Worm (Caenorhabditis elegans) whole organism, young adult: ENCODE data around the gene F02D8.1.
A peak's percentile ranks its signal among the peaks of the same experiment; 100 is the strongest.

Experiments
- B0019.2 ChIP-seq: fragments of 200-800 bp; sonication (Bioruptor generic); conservative IDR thresholded peaks from 2 replicates; pipeline ENCODE4 v1.3.6; 2022; ENCODE audit warnings: missing genetic modification reagents, missing genetic modification characterization, missing compliant biosample characterization
- B0336.3 ChIP-seq: fragments of 200-800 bp; sonication (Bioruptor generic); IDR thresholded peaks from 2 replicates; pipeline ENCODE4 v1.3.6; 2022; ENCODE audit warnings: missing genetic modification characterization, missing compliant biosample characterization
- C17E4.6 ChIP-seq: fragments of 200-800 bp; sonication (Bioruptor generic); IDR thresholded peaks from 2 replicates; pipeline ENCODE4 v1.3.6; 2022; ENCODE audit warnings: missing genetic modification reagents, missing genetic modification characterization, missing compliant biosample characterization
- F10E7.11 ChIP-seq: sonication (generic microtip); optimal IDR thresholded peaks from 2 replicates; lab custom pipeline; 2017; ENCODE audit warnings: mild to moderate bottlenecking, missing genetic modification characterization, moderate library complexity, missing compliant biosample characterization
- F52B5.7 ChIP-seq: sonication (generic microtip); optimal IDR thresholded peaks from 2 replicates; lab custom pipeline; 2016; ENCODE audit warnings: mild to moderate bottlenecking, missing genetic modification characterization, missing compliant biosample characterization
- K12H6.12 ChIP-seq: fragments of 200-800 bp; sonication (Bioruptor generic); optimal IDR thresholded peaks from 2 replicates; lab custom pipeline; 2018; ENCODE audit warnings: mild to moderate bottlenecking, missing genetic modification characterization, missing compliant biosample characterization
- Y56A3A.18 ChIP-seq: fragments of 200-800 bp; sonication (Bioruptor generic); IDR thresholded peaks from 2 replicates; pipeline ENCODE4 v1.3.6; 2022; ENCODE audit warnings: missing genetic modification reagents, missing genetic modification characterization, missing compliant biosample characterization
- aptf-2 ChIP-seq: fragments of 200-800 bp; sonication (Bioruptor generic); conservative IDR thresholded peaks from 2 replicates; pipeline ENCODE4 v1.3.6; 2022; ENCODE audit warnings: missing genetic modification reagents, missing genetic modification characterization, missing compliant biosample characterization
- aptf-3 ChIP-seq: fragments of 200-800 bp; sonication (Bioruptor generic); IDR thresholded peaks from 2 replicates; pipeline ENCODE4 v1.3.6; 2022; ENCODE audit warnings: missing genetic modification characterization, missing compliant biosample characterization
- bed-1 ChIP-seq: fragments of 200-800 bp; sonication (Bioruptor generic); IDR thresholded peaks from 2 replicates; pipeline ENCODE4 v1.3.6; 2022; ENCODE audit warnings: missing genetic modification reagents, missing genetic modification characterization, missing compliant biosample characterization
- bed-2 ChIP-seq: fragments of 200-800 bp; sonication (Bioruptor generic); IDR thresholded peaks from 2 replicates; pipeline ENCODE4 v1.3.6; 2022; ENCODE audit warnings: missing genetic modification reagents, missing genetic modification characterization, missing compliant biosample characterization
- ccch-3 ChIP-seq: fragments of 200-800 bp; sonication (Bioruptor generic); optimal IDR thresholded peaks from 2 replicates; lab custom pipeline; 2018; ENCODE audit warnings: mild to moderate bottlenecking, missing genetic modification characterization, missing compliant biosample characterization
- cebp-1 ChIP-seq, 2 experiments: fragments of 200-800 bp in 1 of 2; sonication (Bioruptor generic) in 1 of 2; sonication (generic microtip) in 1 of 2; IDR thresholded peaks in 1 of 2; optimal IDR thresholded peaks in 1 of 2; 2 replicates each; pipeline versions ENCODE4 v1.3.6 to Lab custom; 2017 to 2022; ENCODE audit warnings: missing compliant biosample characterization in 2 of 2, missing genetic modification characterization in 2 of 2, mild to moderate bottlenecking in 1 of 2, missing genetic modification reagents in 1 of 2, moderate library complexity in 1 of 2
- cebp-2 ChIP-seq: fragments of 200-800 bp; sonication (Bioruptor generic); IDR thresholded peaks from 2 replicates; pipeline ENCODE4 v1.3.6; 2022; ENCODE audit warnings: missing genetic modification characterization, missing compliant biosample characterization
- ceh-27 ChIP-seq: fragments of 200-800 bp; sonication (Bioruptor generic); optimal IDR thresholded peaks from 2 replicates; lab custom pipeline; 2018; ENCODE audit warnings: mild to moderate bottlenecking, missing genetic modification characterization, moderate library complexity, missing compliant biosample characterization
- ceh-40 ChIP-seq: fragments of 200-800 bp; sonication (Bioruptor generic); IDR thresholded peaks from 2 replicates; pipeline ENCODE4 v1.3.6; 2022; ENCODE audit warnings: missing genetic modification characterization, missing compliant biosample characterization
- die-1 ChIP-seq: sonication (generic microtip); optimal IDR thresholded peaks from 2 replicates; lab custom pipeline; 2016; ENCODE audit warnings: missing genotype, mild to moderate bottlenecking, missing genetic modification characterization, missing compliant biosample characterization
- egrh-3 ChIP-seq: fragments of 200-800 bp; sonication (Bioruptor generic); IDR thresholded peaks from 2 replicates; pipeline ENCODE4 v1.3.6; 2022; ENCODE audit warnings: missing genetic modification reagents, missing genetic modification characterization, missing compliant biosample characterization
- ets-4 ChIP-seq: fragments of 200-800 bp; sonication (Bioruptor generic); optimal IDR thresholded peaks from 2 replicates; lab custom pipeline; 2018; ENCODE audit warnings: mild to moderate bottlenecking, missing genetic modification characterization, missing compliant biosample characterization
- him-1 ChIP-seq: sonication (generic microtip); optimal IDR thresholded peaks from 2 replicates; lab custom pipeline; 2016; ENCODE audit warnings: missing genotype, missing genetic modification reagents, missing genetic modification characterization, missing compliant biosample characterization
- hlh-12 ChIP-seq: sonication (generic microtip); optimal IDR thresholded peaks from 2 replicates; lab custom pipeline; 2016; ENCODE audit warnings: missing genetic modification characterization, missing compliant biosample characterization
- hmg-20 ChIP-seq: fragments of 200-800 bp; sonication (Bioruptor generic); IDR thresholded peaks from 2 replicates; pipeline ENCODE4 v1.3.6; 2022; ENCODE audit warnings: missing genetic modification reagents, missing genetic modification characterization, missing compliant biosample characterization
- hrde-1 ChIP-seq: sonication (generic microtip); optimal IDR thresholded peaks from 2 replicates; lab custom pipeline; 2016; ENCODE audit warnings: missing genetic modification characterization, mild to moderate bottlenecking, missing compliant biosample characterization, moderate library complexity, missing genotype, missing genetic modification reagents, borderline replicate concordance
- lag-1 ChIP-seq: fragments of 200-800 bp; sonication (Bioruptor generic); IDR thresholded peaks from 2 replicates; pipeline ENCODE4 v1.3.6; 2022; ENCODE audit warnings: missing genetic modification reagents, missing genetic modification characterization, missing compliant biosample characterization
- madf-3 ChIP-seq: fragments of 200-800 bp; sonication (Bioruptor generic); IDR thresholded peaks from 2 replicates; pipeline ENCODE4 v1.3.6; 2022; ENCODE audit warnings: missing genetic modification reagents, missing genetic modification characterization, missing compliant biosample characterization
- madf-6 ChIP-seq: fragments of 200-800 bp; sonication (Bioruptor generic); IDR thresholded peaks from 2 replicates; pipeline ENCODE4 v1.3.6; 2022; ENCODE audit warnings: missing genetic modification reagents, missing genetic modification characterization, missing compliant biosample characterization
- madf-8 ChIP-seq: fragments of 200-800 bp; sonication (Bioruptor generic); conservative IDR thresholded peaks from 2 replicates; pipeline ENCODE4 v1.3.6; 2022; ENCODE audit warnings: missing genetic modification reagents, missing genetic modification characterization, missing compliant biosample characterization
- mcd-1 ChIP-seq: fragments of 200-800 bp; sonication (Bioruptor generic); IDR thresholded peaks from 2 replicates; pipeline ENCODE4 v1.3.6; 2022; ENCODE audit warnings: missing genetic modification reagents, missing genetic modification characterization, missing compliant biosample characterization
- mel-28 ChIP-seq: sonication (generic microtip); optimal IDR thresholded peaks from 2 replicates; lab custom pipeline; 2016; ENCODE audit warnings: borderline replicate concordance, mild to moderate bottlenecking, missing genetic modification characterization, missing compliant biosample characterization
- nfyb-1 ChIP-seq: fragments of 200-800 bp; sonication (Bioruptor generic); IDR thresholded peaks from 2 replicates; pipeline ENCODE4 v1.3.6; 2022; ENCODE audit warnings: missing genetic modification reagents, missing genetic modification characterization, missing compliant biosample characterization
- nhr-179 ChIP-seq: sonication (generic microtip); optimal IDR thresholded peaks from 2 replicates; lab custom pipeline; 2016; ENCODE audit warnings: mild to moderate bottlenecking, missing genetic modification characterization, missing compliant biosample characterization
- pbrm-1 ChIP-seq: fragments of 200-800 bp; sonication (Bioruptor generic); IDR thresholded peaks from 2 replicates; pipeline ENCODE4 v1.3.6; 2022; ENCODE audit warnings: missing genetic modification reagents, missing genetic modification characterization, missing compliant biosample characterization
- sdz-38 ChIP-seq: sonication (generic microtip); optimal IDR thresholded peaks from 2 replicates; lab custom pipeline; 2016; ENCODE audit warnings: missing genotype, missing genetic modification characterization, missing compliant biosample characterization
- snpc-3.4 ChIP-seq: sonication (generic microtip); optimal IDR thresholded peaks from 2 replicates; lab custom pipeline; 2017; ENCODE audit warnings: missing genetic modification characterization, mild to moderate bottlenecking, missing compliant biosample characterization, antibody characterized with exemption, moderate library complexity, missing genotype, missing genetic modification reagents
- unc-62 ChIP-seq: fragments of 150-350 bp; optimal IDR thresholded peaks from 2 replicates; lab custom pipeline; 2014; ENCODE audit warnings: missing biosample characterization, missing genetic modification reagents, missing genetic modification characterization
- zfh-2 ChIP-seq: fragments of 200-800 bp; sonication (Bioruptor generic); conservative IDR thresholded peaks from 2 replicates; pipeline ENCODE4 v1.3.6; 2022; ENCODE audit warnings: missing genetic modification reagents, missing genetic modification characterization, missing compliant biosample characterization
- ztf-25 ChIP-seq: fragments of 200-800 bp; sonication (Bioruptor generic); IDR thresholded peaks from 2 replicates; pipeline ENCODE4 v1.3.6; 2022; ENCODE audit warnings: missing genetic modification reagents, missing genetic modification characterization, missing compliant biosample characterization
- ztf-26 ChIP-seq: sonication (generic microtip); optimal IDR thresholded peaks from 2 replicates; lab custom pipeline; 2017; ENCODE audit warnings: missing genetic modification characterization, missing compliant biosample characterization
- ztf-3 ChIP-seq: fragments of 200-800 bp; sonication (Bioruptor generic); optimal IDR thresholded peaks from 2 replicates; lab custom pipeline; 2018; ENCODE audit warnings: mild to moderate bottlenecking, missing genetic modification characterization, missing compliant biosample characterization

F02D8.1 gene

ce11 chrV:14942898-14943297 lies 35.6 kb downstream of the F02D8.1 start:
- TF ChIP-seq hrde-1 (tag; lab: Kevin White, UChicago), result no peak
- no peak for TF ChIP-seq pbrm-1 (GFP tag; lab: Robert Waterston, UW)

ce11 chrV:14936587-14936986 lies 41.9 kb downstream of the F02D8.1 start, which contains the start of gene C30G7.2:
Gene C30G7.2, plus strand, starts transcription at chrV:14936887.
- TF ChIP-seq unc-62 (no peak), pbrm-1 (GFP tag; lab: Robert Waterston, UW) (no peak), F10E7.11 (no peak), aptf-2 (GFP tag; lab: Robert Waterston, UW) (no peak), madf-8 (GFP tag; lab: Robert Waterston, UW) (no peak), hlh-12 (no peak)

- TF ChIP-seq ceh-27 (GFP tag; lab: Kevin White, UChicago) (no peak), aptf-3 (GFP tag; lab: Robert Waterston, UW) (peak; percentile 57; the same call in 1 of the 2 replicates), cebp-1 (GFP tag; IDR thresholded peaks at IDR 0.05; lab: Robert Waterston, UW) (no peak), cebp-1 (tag; optimal IDR thresholded peaks at IDR 0.05; lab: Kevin White, UChicago) (no peak), ztf-3 (GFP tag; lab: Kevin White, UChicago) (no peak), egrh-3 (GFP tag; lab: Robert Waterston, UW) (peak; percentile 43; the same call in 1 of the 2 replicates), hmg-20 (GFP tag; lab: Robert Waterston, UW) (0 out of 2 replicates have a peak, but pooled peaks have one; percentile 17), nfyb-1 (GFP tag; lab: Robert Waterston, UW) (0 out of 2 replicates have a peak, but pooled peaks have one; percentile 28)
Observed at ce11 chrV:14933450-14934218, 44.9 kb downstream of the F02D8.1 start.

ce11 chrV:14930168-14930567 lies 48.3 kb downstream of the F02D8.1 start:
- TF ChIP-seq mcd-1 (GFP tag; lab: Robert Waterston, UW), result no peak
- no peak for TF ChIP-seq ccch-3 (GFP tag; lab: Kevin White, UChicago)
- TF ChIP-seq lag-1 (GFP tag; lab: Robert Waterston, UW), result no peak
- TF ChIP-seq K12H6.12 (tag; lab: Kevin White, UChicago), result peak; percentile 21
- no peak for TF ChIP-seq ets-4 (GFP tag; lab: Kevin White, UChicago)
- no peak for TF ChIP-seq madf-3 (GFP tag; lab: Robert Waterston, UW)

- TF ChIP-seq hlh-12, result no peak
- TF ChIP-seq unc-62, result no peak
- no peak for TF ChIP-seq F52B5.7 (tag; lab: Kevin White, UChicago)
- no peak for TF ChIP-seq ztf-26 (tag; lab: Kevin White, UChicago)
- no peak for TF ChIP-seq snpc-3.4 (tag; lab: Kevin White, UChicago)
Observed at ce11 chrV:14928248-14928647, 50.3 kb downstream of the F02D8.1 start, which contains the start of gene srg-55. Gene srg-55, minus strand, starts transcription at chrV:14928348.

ce11 chrV:14924104-14924503 lies 54.4 kb downstream of the F02D8.1 start, which contains the start of gene srg-54:
Gene srg-54, minus strand, starts transcription at chrV:14924204.
- no peak for TF ChIP-seq C17E4.6 (GFP tag; lab: Robert Waterston, UW)
- TF ChIP-seq egrh-3 (GFP tag; lab: Robert Waterston, UW), result no peak
- TF ChIP-seq cebp-2 (GFP tag; lab: Robert Waterston, UW), result no peak
- no peak for TF ChIP-seq him-1
- TF ChIP-seq ceh-40, result no peak
- no peak for TF ChIP-seq Y56A3A.18
- no peak for TF ChIP-seq bed-2 (GFP tag; lab: Robert Waterston, UW)
- TF ChIP-seq B0336.3 (GFP tag; lab: Robert Waterston, UW), result no peak
- no peak for TF ChIP-seq madf-6
- TF ChIP-seq ztf-25 (GFP tag; lab: Robert Waterston, UW), result no peak
- TF ChIP-seq bed-1 (GFP tag; lab: Robert Waterston, UW), result no peak
- TF ChIP-seq B0019.2 (GFP tag; lab: Robert Waterston, UW), result no peak
- no peak for TF ChIP-seq nhr-179 (tag; lab: Kevin White, UChicago)
- TF ChIP-seq die-1 (tag; lab: Kevin White, UChicago), result no peak
- TF ChIP-seq zfh-2, result no peak
- no peak for TF ChIP-seq mel-28 (tag; lab: Kevin White, UChicago)
- TF ChIP-seq madf-3 (GFP tag; lab: Robert Waterston, UW), result no peak
- no peak for TF ChIP-seq sdz-38 (tag; lab: Kevin White, UChicago)
